Fruit fly (Drosophila melanogaster): ENCODE data around the gene Cmpk.

Gene Cmpk

DNA sequence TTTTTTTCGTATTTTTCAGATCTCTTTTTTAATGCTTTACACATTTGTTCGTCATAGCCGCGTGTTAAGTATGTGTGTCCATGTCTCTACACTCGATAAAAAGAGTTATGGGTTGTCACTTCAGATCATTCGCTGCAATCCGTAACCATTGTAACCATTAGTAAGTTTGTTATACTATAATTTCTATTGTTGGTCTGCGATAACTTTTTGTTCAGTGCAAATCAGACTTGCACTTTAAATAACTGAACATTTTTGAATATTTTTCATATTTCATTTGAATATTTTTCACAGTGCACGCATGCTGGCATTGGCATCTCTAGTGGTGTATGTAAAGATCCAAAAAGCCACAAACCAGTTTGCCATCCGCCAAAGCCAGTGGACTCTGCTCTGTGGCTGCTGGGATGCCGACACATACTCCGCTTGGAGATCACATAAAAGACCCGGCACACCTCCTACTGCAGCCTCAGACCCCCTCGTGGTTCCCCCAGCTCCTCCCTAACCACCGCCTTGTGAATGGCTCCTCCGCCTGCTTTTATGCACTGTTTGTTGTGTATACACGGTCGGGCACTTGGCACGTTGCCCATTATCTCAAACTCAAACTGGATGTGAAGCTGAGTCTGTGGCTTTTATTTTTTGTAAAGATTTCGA, 46.2 kb downstream of the Cmpk start (continued):
- TF ChIP-seq mld (GFP tag; IDR thresholded peaks at IDR 0.05; ENCODE audit: partially characterized antibody) (no peak), CG4854 (GFP tag; optimal IDR thresholded peaks at IDR 0.05) (peak; percentile 74), sens (GFP tag) (peak; percentile 98), Max (GFP tag; optimal IDR thresholded peaks at IDR 0.05) (peak; percentile 82), Doc3 (GFP tag; IDR thresholded peaks at IDR 0.05; ENCODE audit: partially characterized antibody) (no peak), Eip74EF (GFP tag; optimal IDR thresholded peaks at IDR 0.05) (peak in 1 of 2 experiments; percentile 90), CG11456 (GFP tag; IDR thresholded peaks at IDR 0.05) (peak; percentile 65; the same call in 1 of the 3 replicates), Hmx (GFP tag; optimal IDR thresholded peaks at IDR 0.05) (peak; percentile 60), CG12744 (GFP tag; optimal IDR thresholded peaks at IDR 0.05) (peak; percentile 79), CG18599 (GFP tag; optimal IDR thresholded peaks at IDR 0.05) (peak; percentile 89), Mes4 (GFP tag; optimal IDR thresholded peaks at IDR 0.05) (peak; percentile 84), pnt (GFP tag; optimal IDR thresholded peaks at IDR 0.05) (peak; percentile 79), Dip2 (GFP tag; IDR thresholded peaks at IDR 0.05) (0 out of 2 replicates have a peak, but pooled peaks have one; percentile 7), CG14710 (tag; optimal IDR thresholded peaks at IDR 0.05) (peak; percentile 88), Stat92E (GFP tag; optimal IDR thresholded peaks at IDR 0.05) (peak in 1 of 3 experiments; percentile 77), Taf1 (GFP tag; IDR thresholded peaks at IDR 0.05) (peak; percentile 80), h (optimal IDR thresholded peaks at IDR 0.05) (no peak), sr (GFP tag; IDR thresholded peaks at IDR 0.05) (peak; percentile 57; the same call in 1 of the 3 replicates), CG10321 (GFP tag; IDR thresholded peaks at IDR 0.05) (peak; percentile 52), CG14667 (GFP tag; IDR thresholded peaks at IDR 0.05) (peak; percentile 84), ham (GFP tag; IDR thresholded peaks at IDR 0.05) (no peak), HLHmδ (GFP tag; optimal IDR thresholded peaks at IDR 0.05) (peak; percentile 98), CG14441 (GFP tag; IDR thresholded peaks at IDR 0.05) (peak; percentile 86), CG5180 (GFP tag; optimal IDR thresholded peaks at IDR 0.05) (peak; percentile 69), gfzf (GFP tag; optimal IDR thresholded peaks at IDR 0.05) (no peak), Rx (GFP tag; IDR thresholded peaks at IDR 0.05) (peak; percentile 73), lab (GFP tag; optimal IDR thresholded peaks at IDR 0.05) (peak; percentile 88), Nf-YB (GFP tag; optimal IDR thresholded peaks at IDR 0.05) (peak; percentile 69), C15 (GFP tag; IDR thresholded peaks at IDR 0.05) (peak; percentile 49; the same call in 1 of the 3 replicates), CG7556 (GFP tag; optimal IDR thresholded peaks at IDR 0.05) (peak; percentile 90), bbx (GFP tag; IDR thresholded peaks at IDR 0.05; ENCODE audit: partially characterized antibody) (no peak), CG3726 (GFP tag; IDR thresholded peaks at IDR 0.05) (peak; percentile 75; the same call in 2 of the 3 replicates), Atf6 (GFP tag; IDR thresholded peaks at IDR 0.05) (peak; percentile 76), CG13424 (tag; optimal IDR thresholded peaks at IDR 0.05) (peak; percentile 92), Neu2 (GFP tag; optimal IDR thresholded peaks at IDR 0.05; ENCODE audit: borderline replicate concordance) (no peak), CG17361 (GFP tag; IDR thresholded peaks at IDR 0.05) (peak; percentile 91), ERR (GFP tag; optimal IDR thresholded peaks at IDR 0.05) (peak; percentile 63), CG9727 (GFP tag; optimal IDR thresholded peaks at IDR 0.05) (peak; percentile 85), fd3F (GFP tag; optimal IDR thresholded peaks at IDR 0.05) (peak; percentile 76), CG10267 (tag; optimal IDR thresholded peaks at IDR 0.05) (peak; percentile 85), phol (tag; optimal IDR thresholded peaks at IDR 0.05) (peak; percentile 92), NC2α (GFP tag; optimal IDR thresholded peaks at IDR 0.05) (peak; percentile 50), CG17912 (GFP tag; optimal IDR thresholded peaks at IDR 0.05) (no peak), Meics (GFP tag; optimal IDR thresholded peaks at IDR 0.05) (peak; percentile 82), Dll (GFP tag; IDR thresholded peaks at IDR 0.05; ENCODE audit: partially characterized antibody) (0 out of 4 replicates have a peak, but pooled peaks have one; percentile 2), Chrac-16 (GFP tag; optimal IDR thresholded peaks at IDR 0.05) (peak; percentile 81), amos (GFP tag; IDR thresholded peaks at IDR 0.05; ENCODE audit: partially characterized antibody) (no peak), ranshi (GFP tag; IDR thresholded peaks at IDR 0.05) (peak; percentile 85), CG9932 (GFP tag; IDR thresholded peaks at IDR 0.05) (peak; percentile 80)

All from whole organism, embryonic.